Worm (Caenorhabditis elegans) whole organism, L2 larva: Measurements from ENCODE around the gene fipr-9.

ENCODE experiments used
- F13H6.1 ChIP-seq: sonication (generic microtip); optimal IDR thresholded peaks from 2 replicates; lab custom pipeline; 2016; ENCODE audit warnings: missing genetic modification characterization, missing compliant biosample characterization
- ZK546.5 ChIP-seq: sonication (generic microtip); optimal IDR thresholded peaks from 2 replicates; lab custom pipeline; 2017; ENCODE audit warnings: missing biosample characterization, missing genetic modification characterization
- aly-2 ChIP-seq: fragments of 150-350 bp; optimal IDR thresholded peaks from 2 replicates; lab custom pipeline; 2014; ENCODE audit warnings: missing biosample characterization, missing genetic modification characterization
- ama-1 ChIP-seq: fragments of 150-350 bp; optimal IDR thresholded peaks from 2 replicates; lab custom pipeline; 2018; ENCODE audit warnings: inconsistent platforms
- blmp-1 ChIP-seq: sonication (generic microtip); optimal IDR thresholded peaks from 2 replicates; lab custom pipeline; 2017; ENCODE audit warnings: missing genetic modification characterization, mild to moderate bottlenecking, missing compliant biosample characterization, antibody characterized with exemption, moderate library complexity; ENCODE audit not compliant: insufficient read depth
- egl-27 ChIP-seq: sonication (generic microtip); optimal IDR thresholded peaks from 3 replicates; lab custom pipeline; 2017; ENCODE audit warnings: missing biosample characterization, missing genetic modification reagents, missing genetic modification characterization
- elt-3 ChIP-seq: sonication (generic microtip); optimal IDR thresholded peaks from 2 replicates; lab custom pipeline; 2017; ENCODE audit warnings: missing biosample characterization, missing genetic modification characterization
- mbf-1 ChIP-seq: sonication (generic microtip); optimal IDR thresholded peaks from 2 replicates; lab custom pipeline; 2017; ENCODE audit warnings: missing biosample characterization, missing genetic modification characterization
- nhr-23 ChIP-seq: fragments of 150-350 bp; optimal IDR thresholded peaks from 2 replicates; lab custom pipeline; 2014; ENCODE audit warnings: missing biosample characterization, missing genetic modification reagents, missing genetic modification characterization
- peb-1 ChIP-seq: fragments of 150-350 bp; optimal IDR thresholded peaks from 2 replicates; lab custom pipeline; 2014; ENCODE audit warnings: missing biosample characterization, missing genetic modification characterization
- unc-39 ChIP-seq: fragments of 150-350 bp; optimal IDR thresholded peaks from 2 replicates; lab custom pipeline; 2014; ENCODE audit warnings: missing biosample characterization, missing genetic modification characterization

DNA sequence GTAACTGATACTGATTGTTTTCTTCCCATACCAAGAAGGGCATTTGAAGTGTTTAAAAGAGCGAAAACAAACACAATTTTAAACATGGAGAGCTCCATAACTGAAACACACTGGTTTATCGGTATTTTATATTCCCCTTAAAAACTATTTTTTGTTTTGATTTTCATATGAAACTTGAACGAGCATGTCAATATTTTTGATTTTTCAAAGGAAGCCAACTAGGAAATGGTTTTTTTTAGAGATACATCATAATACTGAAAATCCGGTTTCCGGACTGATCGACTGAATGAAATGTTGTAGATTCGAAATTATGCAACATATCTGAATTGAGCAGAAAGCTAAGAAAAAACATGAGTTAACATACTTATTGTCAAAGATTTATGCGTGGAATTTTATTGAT lies 5.9 kb downstream of the fipr-9 start, which contains the start of gene ttr-19:
- no peak for TF ChIP-seq ama-1 (lab: Kevin White, UChicago)
- TF ChIP-seq peb-1 (tag; lab: Kevin White, UChicago) = no peak
- TF ChIP-seq elt-3 (tag; lab: Kevin White, UChicago) = no peak
- no peak for TF ChIP-seq aly-2 (tag; lab: Kevin White, UChicago)
- TF ChIP-seq egl-27 (tag; lab: Kevin White, UChicago) = no peak
- no peak for TF ChIP-seq F13H6.1 (tag; lab: Kevin White, UChicago)
- no peak for TF ChIP-seq blmp-1 (tag; lab: Kevin White, UChicago)
- TF ChIP-seq ZK546.5 (tag; lab: Kevin White, UChicago) = no peak
- no peak for TF ChIP-seq unc-39 (tag; lab: Kevin White, UChicago)
- TF ChIP-seq mbf-1 (tag; lab: Kevin White, UChicago) = no peak
- no peak for TF ChIP-seq nhr-23 (tag; lab: Kevin White, UChicago)
